Worm (Caenorhabditis elegans): ENCODE results near the gene Y43F8B.1.

The Y43F8B.1 gene

ce11 chrV:19501389-19501788 lies 44.6 kb downstream of the Y43F8B.1 start:
- TF ChIP-seq unc-62 (GFP tag; optimal IDR thresholded peaks at IDR 0.05): no peak

DNA sequence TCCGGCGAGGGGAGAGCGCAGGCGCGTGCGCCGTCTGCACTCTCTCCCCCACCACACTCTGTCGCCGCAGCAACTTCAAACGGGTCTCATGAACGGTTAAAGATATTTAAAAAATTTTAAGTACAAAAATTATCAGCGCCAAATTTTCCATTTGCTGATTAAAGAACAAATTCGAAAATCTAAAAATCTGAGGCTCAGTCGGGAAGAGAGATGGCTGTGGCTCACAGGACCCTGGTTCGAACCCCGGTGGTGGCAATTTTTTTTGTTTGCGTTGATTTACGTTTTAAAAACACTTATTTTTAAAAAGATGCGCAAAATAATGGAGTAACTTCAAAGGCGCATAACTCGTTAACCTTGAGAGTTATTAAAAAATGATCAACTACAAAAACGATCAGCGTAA lies 48.9 kb downstream of the Y43F8B.1 start:
- TF ChIP-seq unc-62 (GFP tag; optimal IDR thresholded peaks at IDR 0.05): no peak

DNA sequence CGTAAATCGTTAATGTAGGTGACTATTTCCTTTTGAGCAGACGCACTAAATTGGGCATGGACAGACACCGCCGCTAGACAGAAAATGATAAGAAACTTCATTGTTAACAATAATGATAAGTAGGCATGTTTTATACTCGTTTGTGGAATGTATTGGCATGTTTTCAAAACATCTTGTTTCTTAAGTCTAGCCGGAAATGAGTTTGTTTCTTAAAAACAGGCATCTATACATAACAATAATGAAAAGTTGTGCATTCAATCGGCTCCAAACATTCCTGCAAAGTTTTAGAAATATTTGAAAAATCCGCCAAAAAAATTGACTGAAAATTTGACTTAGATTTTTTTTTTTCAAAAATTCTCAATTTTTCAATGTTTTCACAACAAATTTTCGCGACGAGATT lies 50.4 kb downstream of the Y43F8B.1 start, which contains the start of gene scl-21:
scl-21 (minus strand) TSS at position 101 of the 400 bp plus-strand sequence.
- no peak for TF ChIP-seq unc-62 (GFP tag; optimal IDR thresholded peaks at IDR 0.05)

- TF ChIP-seq unc-62 (GFP tag; optimal IDR thresholded peaks at IDR 0.05): no peak
Observed at ce11 chrV:19495145-19495544, 50.9 kb downstream of the Y43F8B.1 start.

DNA sequence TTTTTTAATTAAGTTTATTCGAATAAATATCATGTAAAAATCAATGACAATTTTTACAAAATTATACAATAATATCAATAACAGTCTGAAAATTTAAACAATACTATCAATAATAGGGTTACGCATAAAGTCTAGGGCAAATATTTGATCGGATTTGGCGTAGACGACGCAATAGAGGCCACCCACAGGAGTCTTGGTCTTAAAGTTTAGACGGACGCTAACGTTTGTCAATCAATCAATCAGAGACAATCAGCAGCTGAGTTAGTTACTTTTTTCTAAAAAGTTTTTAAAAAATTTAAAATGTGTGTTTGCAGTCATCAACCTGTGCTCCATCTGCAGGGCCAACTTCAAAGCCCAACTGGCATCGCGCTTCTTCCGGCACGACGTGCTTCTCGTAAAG lies 54.7 kb downstream of the Y43F8B.1 start, which contains the start of gene Y43F8B.29:
Y43F8B.29 (plus strand) TSS at position 301 of the 400 bp plus-strand sequence.
- no peak for TF ChIP-seq unc-62 (GFP tag; optimal IDR thresholded peaks at IDR 0.05)

DNA sequence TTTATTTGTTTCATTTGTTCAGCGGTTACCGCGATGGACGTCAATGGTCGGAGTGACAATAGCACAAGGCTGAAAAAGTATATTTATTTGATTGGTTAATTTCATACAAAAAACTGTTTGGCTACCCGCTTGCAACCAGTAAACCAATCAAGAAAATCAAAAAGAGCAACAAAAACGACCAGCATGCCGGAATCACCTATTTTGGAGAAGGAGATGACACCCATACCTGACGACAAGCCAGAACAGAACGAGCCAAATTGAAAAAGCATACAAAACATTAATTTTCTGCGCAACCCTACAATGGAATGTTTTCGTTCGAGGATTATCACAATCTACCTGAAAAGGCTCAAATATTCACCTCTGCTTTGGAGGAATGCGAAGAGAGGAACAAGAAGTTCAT lies 55.5 kb downstream of the Y43F8B.1 start, which contains the start of gene Y43F8B.7:
Y43F8B.7 (plus strand) TSS at position 301 of the 400 bp plus-strand sequence.
- TF ChIP-seq unc-62 (GFP tag; optimal IDR thresholded peaks at IDR 0.05): no peak

- no peak for TF ChIP-seq unc-62 (GFP tag; optimal IDR thresholded peaks at IDR 0.05)
Observed at ce11 chrV:19485690-19486089, 60.3 kb downstream of the Y43F8B.1 start, which contains the start of gene Y43F8B.18. Gene Y43F8B.18, plus strand, starts transcription at chrV:19485990.

DNA sequence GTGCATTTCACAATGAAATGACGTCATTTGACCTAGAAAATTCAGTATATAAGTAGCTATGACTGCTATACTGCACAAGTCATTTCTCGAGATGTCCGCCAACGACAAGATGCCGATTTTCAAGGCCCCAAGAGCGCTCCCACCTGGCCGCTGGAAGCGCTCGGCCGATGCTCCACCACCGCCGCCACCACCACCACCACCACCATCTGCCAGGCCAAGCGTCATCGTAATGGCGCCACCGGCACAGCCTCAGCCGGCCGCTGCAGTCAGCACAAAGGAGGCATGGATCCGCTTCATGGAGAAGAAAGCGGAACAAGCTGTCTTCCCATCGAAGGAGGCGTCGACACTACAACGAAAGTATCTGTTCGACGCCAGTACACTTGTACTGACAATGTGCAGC lies 60.7 kb downstream of the Y43F8B.1 start, which contains the start of gene Y43F8B.28:
Y43F8B.28 (plus strand) TSS at position 59 of the 400 bp plus-strand sequence.
- TF ChIP-seq unc-62 (GFP tag; optimal IDR thresholded peaks at IDR 0.05): no peak
